Worm (Caenorhabditis elegans): ENCODE results near the gene srx-22.
A peak's percentile ranks its signal among the peaks of the same experiment; 100 is the strongest.

Gene srx-22

DNA sequence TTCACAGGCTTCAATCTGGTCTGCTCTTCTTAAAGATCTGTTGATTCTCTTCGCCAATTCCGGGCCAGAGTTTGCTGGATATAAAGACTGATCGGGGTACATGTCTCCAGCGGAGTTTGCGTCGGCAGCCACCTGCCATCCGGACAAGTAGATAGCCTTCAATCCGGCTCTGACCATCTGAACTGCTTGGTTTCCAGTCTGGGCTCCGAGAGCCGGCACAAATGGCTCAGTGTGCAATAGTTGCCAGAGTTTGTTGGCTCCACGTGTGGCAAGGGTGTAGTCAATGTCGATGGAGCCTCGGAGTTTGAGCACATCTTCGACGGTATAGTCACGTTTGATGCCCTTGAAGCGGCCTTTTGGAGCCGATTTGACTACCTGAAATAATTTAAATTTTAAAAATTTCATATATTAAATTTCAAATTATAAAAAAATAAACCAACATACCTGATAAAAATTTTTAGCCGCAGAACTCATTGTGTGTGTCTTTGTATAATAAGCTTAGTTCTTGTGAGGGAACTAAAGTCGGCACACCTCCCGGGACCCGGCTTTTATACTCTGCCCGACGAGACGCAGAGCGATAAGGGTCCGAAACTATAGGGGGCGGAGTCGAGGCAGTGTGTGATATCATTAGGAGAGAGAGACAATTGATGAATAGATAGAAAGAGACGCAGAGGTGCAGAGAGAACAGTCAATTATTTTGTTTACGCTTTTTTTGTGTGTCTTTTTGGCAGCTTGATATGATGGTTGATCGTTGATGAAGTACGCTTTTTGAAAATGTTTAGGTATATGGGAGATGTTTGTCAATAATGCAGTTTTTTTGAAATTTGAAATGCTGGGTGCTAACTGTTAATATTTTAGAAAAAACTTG, 48.0 kb downstream of the srx-22 start, which contains the start of the genes icl-1 and srh-2 (continued):
- TF ChIP-seq Y75B8A.6 (GFP tag; IDR thresholded peaks at IDR 0.05) (no peak; the same call in 1 of the 2 replicates), pha-4 (GFP tag; IDR thresholded peaks at IDR 0.05) (peak; percentile 43; the same call in 1 of the 2 replicates), pha-4 (tag; optimal IDR thresholded peaks at IDR 0.05) (no peak), unc-39 (tag; optimal IDR thresholded peaks at IDR 0.05) (no peak), hlh-30 (tag; optimal IDR thresholded peaks at IDR 0.05; ENCODE audit: insufficient read depth) (peak; percentile 62), egl-43 (GFP tag; IDR thresholded peaks at IDR 0.05) (peak; percentile 73), lin-13 (GFP tag; optimal IDR thresholded peaks at IDR 0.05) (no peak), ceh-28 (tag; optimal IDR thresholded peaks at IDR 0.05) (no peak), sdz-12 (GFP tag; optimal IDR thresholded peaks at IDR 0.05) (peak; percentile 84), D1046.2 (GFP tag; IDR thresholded peaks at IDR 0.05) (no peak; the same call in 1 of the 2 replicates), attf-4 (tag; optimal IDR thresholded peaks at IDR 0.05) (no peak), F49E8.2 (tag; optimal IDR thresholded peaks at IDR 0.05; ENCODE audit: borderline replicate concordance) (no peak), zip-2 (tag; optimal IDR thresholded peaks at IDR 0.05) (no peak), ceh-44 (GFP tag; IDR thresholded peaks at IDR 0.05) (no peak), T20F7.1 (GFP tag; optimal IDR thresholded peaks at IDR 0.05) (peak; percentile 24), ceh-62 (tag; optimal IDR thresholded peaks at IDR 0.05) (no peak), gei-8 (GFP tag; optimal IDR thresholded peaks at IDR 0.05) (no peak), Y5F2A.4 (GFP tag; optimal IDR thresholded peaks at IDR 0.05) (peak; percentile 65), rbr-2 (tag; optimal IDR thresholded peaks at IDR 0.05) (no peak), fkh-10 (GFP tag; optimal IDR thresholded peaks at IDR 0.05) (no peak), dmd-8 (GFP tag; IDR thresholded peaks at IDR 0.05) (no peak; the same call in 1 of the 2 replicates), dmd-9 (GFP tag; IDR thresholded peaks at IDR 0.05) (no peak), hlh-11 (tag; optimal IDR thresholded peaks at IDR 0.05) (peak; percentile 84), hmg-1.1 (GFP tag; IDR thresholded peaks at IDR 0.05) (peak; percentile 42; the same call in 1 of the 2 replicates), pqm-1 (tag; optimal IDR thresholded peaks at IDR 0.05) (no peak), dmd-6 (GFP tag; IDR thresholded peaks at IDR 0.05) (peak; percentile 32; the same call in 1 of the 2 replicates), php-3 (GFP tag; IDR thresholded peaks at IDR 0.05) (no peak), nhr-41 (GFP tag; IDR thresholded peaks at IDR 0.05) (no peak), ZK337.2 (GFP tag; IDR thresholded peaks at IDR 0.05) (no peak), lsy-2 (tag; optimal IDR thresholded peaks at IDR 0.05) (peak in 1 of 2 experiments; percentile 47), madf-5 (GFP tag; IDR thresholded peaks at IDR 0.05) (0 out of 4 replicates have a peak, but pooled peaks of 1 of the 2 experiments have one; percentile 25), zfp-2 (tag; optimal IDR thresholded peaks at IDR 0.05) (no peak), ztf-11 (tag; optimal IDR thresholded peaks at IDR 0.05) (no peak), ztf-7 (tag; optimal IDR thresholded peaks at IDR 0.05) (no peak), Y105C5A.15 (GFP tag; IDR thresholded peaks at IDR 0.05) (no peak), ceh-32 (tag; optimal IDR thresholded peaks at IDR 0.05; ENCODE audit: poor library complexity) (no peak), lin-1 (GFP tag; IDR thresholded peaks at IDR 0.05) (0 out of 2 replicates have a peak, but pooled peaks have one; percentile 23), F44E2.7 (GFP tag; IDR thresholded peaks at IDR 0.05) (no peak), saeg-2 (GFP tag; IDR thresholded peaks at IDR 0.05) (peak; percentile 57; the same call in 1 of the 2 replicates), ama-1 (optimal IDR thresholded peaks at IDR 0.05) (peak; percentile 95), nhr-42 (GFP tag; IDR thresholded peaks at IDR 0.05) (0 out of 2 replicates have a peak, but pooled peaks have one; percentile 46), lim-7 (GFP tag; IDR thresholded peaks at IDR 0.05) (no peak), spr-1 (tag; optimal IDR thresholded peaks at IDR 0.05) (no peak), nhr-25 (tag; optimal IDR thresholded peaks at IDR 0.05; ENCODE audit: borderline replicate concordance, insufficient read depth) (no peak), nhr-111 (GFP tag; optimal IDR thresholded peaks at IDR 0.05) (peak; percentile 82), egl-27 (tag; optimal IDR thresholded peaks at IDR 0.05) (no peak), fos-1 (tag; optimal IDR thresholded peaks at IDR 0.05) (no peak), skn-1 (tag; optimal IDR thresholded peaks at IDR 0.05) (no peak), cey-2 (tag; optimal IDR thresholded peaks at IDR 0.05; ENCODE audit: borderline replicate concordance, insufficient read depth) (no peak)
